Worm (Caenorhabditis elegans): ENCODE data around the gene srz-37.
"Not testable (repeated sequence)": the region's sequence is repeated elsewhere in the genome, so short reads cannot be mapped to it uniquely, and the experiment has no call there.

Gene srz-37

ce11 chrIV:3436021-3436420 is 45.6 kb downstream of the srz-37 start, which contains the start of gene srz-32:
srz-32 (plus strand) TSS chrIV:3436321.
- TF ChIP-seq ceh-43 (GFP tag; optimal IDR thresholded peaks at IDR 0.05) (no peak), mab-5 (tag; optimal IDR thresholded peaks at IDR 0.05) (no peak), cnd-1 (tag; optimal IDR thresholded peaks at IDR 0.05) (no peak), blmp-1 (tag; optimal IDR thresholded peaks at IDR 0.05) (no peak), sem-2 (GFP tag; optimal IDR thresholded peaks at IDR 0.05) (no peak), flh-1 (GFP tag; optimal IDR thresholded peaks at IDR 0.05) (no peak), ces-1 (GFP tag; optimal IDR thresholded peaks at IDR 0.05) (no peak), nhr-2 (tag; optimal IDR thresholded peaks at IDR 0.05) (no peak), elt-3 (tag; optimal IDR thresholded peaks at IDR 0.05) (no peak), snpc-4 (tag; optimal IDR thresholded peaks at IDR 0.05) (no peak)

ce11 chrIV:3433387-3433786 is 48.3 kb downstream of the srz-37 start, which contains the start of gene C04C3.7:
C04C3.7 (minus strand) TSS chrIV:3433487.
- not testable (repeated sequence) for TF ChIP-seq ceh-83 (GFP tag; optimal IDR thresholded peaks at IDR 0.05); ceh-39 (tag; optimal IDR thresholded peaks at IDR 0.05); nhr-2 (tag; optimal IDR thresholded peaks at IDR 0.05)
